Worm (Caenorhabditis elegans) whole organism, L4/young adult: ENCODE measurements around the gene Y75B12B.11.

Experiments used
- W03F9.2 ChIP-seq: fragments of 150-350 bp; optimal IDR thresholded peaks from 2 replicates; lab custom pipeline; 2014; ENCODE audit warnings: missing biosample characterization, missing genetic modification characterization
- dao-5 ChIP-seq: sonication (generic microtip); optimal IDR thresholded peaks from 2 replicates; lab custom pipeline; 2016; ENCODE audit warnings: missing genotype, missing genetic modification characterization, moderate library complexity, missing compliant biosample characterization
- him-1 ChIP-seq: sonication (generic microtip); optimal IDR thresholded peaks from 2 replicates; lab custom pipeline; 2016; ENCODE audit warnings: missing genotype, missing genetic modification reagents, missing genetic modification characterization, missing compliant biosample characterization

DNA sequence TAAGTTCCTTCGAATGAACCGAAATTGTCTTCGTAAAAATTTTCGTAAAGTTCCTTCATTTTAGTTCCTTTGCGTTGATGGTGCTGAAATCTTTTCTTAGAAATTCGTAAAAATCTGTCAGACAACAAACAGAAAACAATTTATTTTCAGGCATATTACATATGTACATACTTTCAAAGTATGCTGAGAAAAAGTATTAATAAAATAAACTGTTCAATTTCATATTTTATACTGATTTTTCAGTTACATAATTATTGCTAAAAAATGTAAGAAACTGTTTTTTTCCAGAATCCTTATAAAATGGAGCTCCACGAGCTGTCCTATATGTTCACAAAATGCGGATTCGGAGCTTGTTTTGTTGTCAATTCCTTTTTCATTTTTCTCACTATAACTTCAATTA, 32.4 kb upstream of the Y75B12B.11 start, which contains the start of gene str-45:
- TF ChIP-seq him-1 (tag; lab: Kevin White, UChicago): no peak
- no peak for TF ChIP-seq dao-5 (tag; lab: Kevin White, UChicago)
- TF ChIP-seq W03F9.2: no peak
